ENCODE assay signal across 1 fruit fly cellular context in the genomic region with DNA sequence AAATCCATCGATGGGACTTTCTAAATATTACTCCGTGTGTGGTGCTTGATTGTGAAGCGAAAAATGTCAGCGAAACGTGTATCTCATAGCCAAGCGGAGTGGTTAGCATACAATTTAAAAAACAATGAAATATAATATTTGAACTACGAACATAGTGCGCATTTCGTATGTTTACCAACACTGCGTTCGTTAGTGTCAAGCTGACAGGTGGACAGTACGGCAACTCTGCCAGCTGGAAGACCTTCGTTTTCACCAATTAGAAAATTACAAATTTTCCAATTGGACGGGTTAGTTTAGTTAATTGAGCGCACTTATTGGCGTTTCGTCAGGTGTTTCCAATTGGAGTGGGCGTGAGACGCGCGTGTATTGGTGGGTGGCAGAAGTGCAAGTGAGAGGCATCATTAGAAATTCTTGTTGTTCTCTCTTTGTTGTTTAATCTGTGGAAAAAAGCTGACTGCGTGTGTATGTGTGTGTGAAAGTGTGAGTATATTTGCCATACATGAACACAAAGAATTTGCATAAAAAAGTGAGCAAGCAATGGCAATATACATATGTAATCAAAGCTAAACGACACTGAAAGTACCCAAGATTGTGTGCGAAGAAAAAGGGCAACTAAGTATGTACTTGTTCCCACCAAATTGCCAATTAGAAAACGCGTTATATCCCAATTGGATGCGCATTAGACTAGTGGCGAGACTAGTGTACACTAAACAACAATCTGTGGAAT.
A peak's percentile ranks its signal among the peaks of the same experiment; 100 is the strongest.
TF ChIP-seq lines count a peak whose summit lies in the region.

No protein-coding gene starts in this region.

TF ChIP-seq in whole organism, embryonic, 481 proteins besides CTCF, POLR2A, EP300 and RAD21 (continued from another document):
- TF ChIP-seq vvl (GFP tag; IDR thresholded peaks at IDR 0.05; lab: Robert Waterston, UW) = peak; percentile 57
- TF ChIP-seq shn (GFP tag; optimal IDR thresholded peaks at IDR 0.05; lab: Kevin White, UChicago) = peak; percentile 9
- peak; percentile 65 for TF ChIP-seq lilli (GFP tag; optimal IDR thresholded peaks at IDR 0.05; lab: Kevin White, UChicago)
- TF ChIP-seq mirr (GFP tag; optimal IDR thresholded peaks at IDR 0.05; lab: Kevin White, UChicago) = no peak
- peak; percentile 34 for TF ChIP-seq CoRest (tag; optimal IDR thresholded peaks at IDR 0.05; lab: Kevin White, UChicago)
- no peak for TF ChIP-seq zf30C (GFP tag; optimal IDR thresholded peaks at IDR 0.05; lab: Kevin White, UChicago)
- TF ChIP-seq bcd (GFP tag; optimal IDR thresholded peaks at IDR 0.05; lab: Kevin White, UChicago) = peak; percentile 7
- TF ChIP-seq ind (GFP tag; optimal IDR thresholded peaks at IDR 0.05; lab: Kevin White, UChicago) = peak; percentile 39
- peak; percentile 16 for TF ChIP-seq Hmx (GFP tag; optimal IDR thresholded peaks at IDR 0.05; lab: Kevin White, UChicago)
- TF ChIP-seq sens (GFP tag; lab: Kevin White, UChicago) = peak; percentile 92
TF ChIP-seq in whole organism, embryonic: peak in this region for 163.
